Fruit fly (Drosophila melanogaster): ENCODE results near the gene CG15385.

Gene CG15385

dm6 chr2L:2179366-2179765 is 33.0 kb downstream of the CG15385 start (continued):
- no peak for TF ChIP-seq crp (GFP tag; optimal IDR thresholded peaks at IDR 0.05)
- TF ChIP-seq ara (GFP tag; IDR thresholded peaks at IDR 0.05) = no peak
- TF ChIP-seq kni (GFP tag; optimal IDR thresholded peaks at IDR 0.05) = no peak
- peak; percentile 15; the same call in 1 of the 2 replicates for TF ChIP-seq CG43689 (GFP tag; IDR thresholded peaks at IDR 0.05)
- peak; percentile 84 for TF ChIP-seq CoRest (tag; optimal IDR thresholded peaks at IDR 0.05)
- peak; percentile 9 to 88 for TF ChIP-seq Hr51 (GFP tag; optimal IDR thresholded peaks at IDR 0.05)
- TF ChIP-seq sima (GFP tag; optimal IDR thresholded peaks at IDR 0.05) = peak; percentile 34
- peak; percentile 65 for TF ChIP-seq wdn (GFP tag; IDR thresholded peaks at IDR 0.05)
- peak; percentile 34 for TF ChIP-seq CG3407 (GFP tag; optimal IDR thresholded peaks at IDR 0.05)
- peak; percentile 54 for TF ChIP-seq trh (GFP tag; optimal IDR thresholded peaks at IDR 0.05)
- TF ChIP-seq kah (GFP tag; optimal IDR thresholded peaks at IDR 0.05) = peak; percentile 39
- peak; percentile 34 for TF ChIP-seq CG16815 (GFP tag; optimal IDR thresholded peaks at IDR 0.05)
- no peak for TF ChIP-seq da (GFP tag; optimal IDR thresholded peaks at IDR 0.05)
- TF ChIP-seq CG6689 (GFP tag; IDR thresholded peaks at IDR 0.05) = peak; percentile 58
- TF ChIP-seq CG14667 (GFP tag; IDR thresholded peaks at IDR 0.05) = peak; percentile 58
- TF ChIP-seq ttk (GFP tag; IDR thresholded peaks at IDR 0.05) = peak; percentile 44
- TF ChIP-seq Scr (GFP tag; IDR thresholded peaks at IDR 0.05; ENCODE audit: partially characterized antibody) = no peak
- TF ChIP-seq CG17912 (GFP tag; optimal IDR thresholded peaks at IDR 0.05) = no peak
- TF ChIP-seq lmd (GFP tag; IDR thresholded peaks at IDR 0.05) = peak; percentile 86
- TF ChIP-seq odd (GFP tag; optimal IDR thresholded peaks at IDR 0.05) = no peak
- no peak for TF ChIP-seq CG2116 (GFP tag; optimal IDR thresholded peaks at IDR 0.05)
- 0 out of 2 replicates have a peak, but pooled peaks have one; percentile 28 for TF ChIP-seq CG16779 (GFP tag; IDR thresholded peaks at IDR 0.05)
- TF ChIP-seq CG16813 (GFP tag; IDR thresholded peaks at IDR 0.05; ENCODE audit: partially characterized antibody) = no peak
- TF ChIP-seq gfzf (GFP tag; optimal IDR thresholded peaks at IDR 0.05) = no peak
- peak; percentile 81 for TF ChIP-seq CG2712 (tag; optimal IDR thresholded peaks at IDR 0.05)
- TF ChIP-seq CG6175 (GFP tag; IDR thresholded peaks at IDR 0.05) = 0 out of 3 replicates have a peak, but pooled peaks have one; percentile 48
- TF ChIP-seq dysf (GFP tag; IDR thresholded peaks at IDR 0.05) = peak; percentile 86
- peak; percentile 33; the same call in 1 of the 2 replicates for TF ChIP-seq Rx (GFP tag; IDR thresholded peaks at IDR 0.05)
- no peak for TF ChIP-seq Dref (GFP tag; IDR thresholded peaks at IDR 0.05)
- no peak for TF ChIP-seq cato (GFP tag; optimal IDR thresholded peaks at IDR 0.05; ENCODE audit: borderline replicate concordance)
- TF ChIP-seq maf-S (GFP tag; optimal IDR thresholded peaks at IDR 0.05) = peak; percentile 80
- peak; percentile 61 for TF ChIP-seq Blimp-1 (GFP tag; optimal IDR thresholded peaks at IDR 0.05)
- peak; percentile 52 for TF ChIP-seq CG32767 (GFP tag; IDR thresholded peaks at IDR 0.05)
- peak; percentile 62 for TF ChIP-seq CG17612 (GFP tag; IDR thresholded peaks at IDR 0.05)
- no peak for TF ChIP-seq fd64A (GFP tag; optimal IDR thresholded peaks at IDR 0.05)
- TF ChIP-seq YL-1 (GFP tag; optimal IDR thresholded peaks at IDR 0.05) = no peak
- peak; percentile 73 for TF ChIP-seq CG8924 (tag; optimal IDR thresholded peaks at IDR 0.05)
- TF ChIP-seq CG1024 (GFP tag; IDR thresholded peaks at IDR 0.05) = no peak
- peak; percentile 91 for TF ChIP-seq CG2120 (GFP tag; optimal IDR thresholded peaks at IDR 0.05)
- TF ChIP-seq Atf6 (GFP tag; IDR thresholded peaks at IDR 0.05) = peak; percentile 76
- peak; percentile 78 to 85 for TF ChIP-seq dpn (GFP tag; optimal IDR thresholded peaks at IDR 0.05)
- TF ChIP-seq MBD-R2 (GFP tag; IDR thresholded peaks at IDR 0.05) = peak; percentile 41; the same call in 1 of the 2 replicates
- TF ChIP-seq tll (GFP tag; optimal IDR thresholded peaks at IDR 0.05) = no peak
- TF ChIP-seq Oli (tag; optimal IDR thresholded peaks at IDR 0.05) = peak; percentile 84
- peak; percentile 35 for TF ChIP-seq NK7.1 (GFP tag; optimal IDR thresholded peaks at IDR 0.05)
- TF ChIP-seq bbx (GFP tag; IDR thresholded peaks at IDR 0.05; ENCODE audit: partially characterized antibody) = no peak
- TF ChIP-seq CG14014 (GFP tag; IDR thresholded peaks at IDR 0.05) = peak; percentile 66
- TF ChIP-seq vfl (GFP tag; optimal IDR thresholded peaks at IDR 0.05) = peak; percentile 42
- TF ChIP-seq mld (GFP tag; IDR thresholded peaks at IDR 0.05; ENCODE audit: partially characterized antibody) = no peak
- TF ChIP-seq tx (GFP tag; optimal IDR thresholded peaks at IDR 0.05) = peak; percentile 79
- no peak for TF ChIP-seq Gsc (GFP tag; IDR thresholded peaks at IDR 0.05)
